Worm (Caenorhabditis elegans): ENCODE data around the gene T23B7.2.
A peak's percentile ranks its signal among the peaks of the same experiment; 100 is the strongest.

T23B7.2 gene

ce11 chrII:4881727-4882126 is 39.7 kb upstream of the T23B7.2 start, which contains the start of gene gst-7:
Gene gst-7, plus strand, starts transcription at chrII:4882062.
- TF ChIP-seq cey-2 (tag; optimal IDR thresholded peaks at IDR 0.05; ENCODE audit: borderline replicate concordance, insufficient read depth) (peak; percentile 77), php-3 (GFP tag; IDR thresholded peaks at IDR 0.05) (peak; percentile 68), mdl-1 (tag; optimal IDR thresholded peaks at IDR 0.05) (peak in 1 of 2 experiments; percentile 53), hlh-30 (tag; optimal IDR thresholded peaks at IDR 0.05; ENCODE audit: insufficient read depth) (peak; percentile 66), dve-1 (tag; optimal IDR thresholded peaks at IDR 0.05; ENCODE audit: insufficient read depth) (peak; percentile 83), mxl-3 (GFP tag; optimal IDR thresholded peaks at IDR 0.05) (peak; percentile 95), nhr-41 (GFP tag; IDR thresholded peaks at IDR 0.05) (no peak), ceh-82 (tag; optimal IDR thresholded peaks at IDR 0.05) (no peak), hlh-11 (tag; optimal IDR thresholded peaks at IDR 0.05) (peak; percentile 79), nhr-11 (tag; optimal IDR thresholded peaks at IDR 0.05) (peak; percentile 43), nhr-77 (tag; optimal IDR thresholded peaks at IDR 0.05) (peak; percentile 39), pqm-1 (tag; optimal IDR thresholded peaks at IDR 0.05) (peak; percentile 38), F10B5.3 (tag; optimal IDR thresholded peaks at IDR 0.05) (no peak), lsy-2 (tag; optimal IDR thresholded peaks at IDR 0.05) (peak in 1 of 2 experiments; percentile 51), dmd-6 (GFP tag; IDR thresholded peaks at IDR 0.05) (peak; percentile 73), egl-27 (tag; optimal IDR thresholded peaks at IDR 0.05) (no peak), nhr-48 (tag; optimal IDR thresholded peaks at IDR 0.05) (peak; percentile 71), attf-4 (tag; optimal IDR thresholded peaks at IDR 0.05) (no peak), hif-1 (tag; optimal IDR thresholded peaks at IDR 0.05) (peak in 1 of 2 experiments; percentile 11), pha-4 (GFP tag; IDR thresholded peaks at IDR 0.05) (no peak), pha-4 (tag; optimal IDR thresholded peaks at IDR 0.05) (peak; percentile 37), fkh-10 (GFP tag; optimal IDR thresholded peaks at IDR 0.05) (no peak), hmg-1.1 (GFP tag; IDR thresholded peaks at IDR 0.05) (peak; percentile 35; the same call in 1 of the 2 replicates), nhr-28 (tag; optimal IDR thresholded peaks at IDR 0.05) (peak; percentile 97), nhr-111 (GFP tag; optimal IDR thresholded peaks at IDR 0.05) (no peak), tra-1 (GFP tag; IDR thresholded peaks at IDR 0.05) (0 out of 2 replicates have a peak, but pooled peaks have one; percentile 20), mes-2 (tag; optimal IDR thresholded peaks at IDR 0.05; ENCODE audit: poor library complexity, severe bottlenecking) (peak; percentile 18), ztf-7 (tag; optimal IDR thresholded peaks at IDR 0.05) (peak; percentile 5), daf-16 (GFP tag; optimal IDR thresholded peaks at IDR 0.05) (no peak), daf-16 (tag; optimal IDR thresholded peaks at IDR 0.05) (peak; percentile 89), ceh-28 (tag; optimal IDR thresholded peaks at IDR 0.05) (no peak), mep-1 (tag; optimal IDR thresholded peaks at IDR 0.05) (peak; percentile 28), nhr-102 (tag; optimal IDR thresholded peaks at IDR 0.05) (peak; percentile 95)

DNA sequence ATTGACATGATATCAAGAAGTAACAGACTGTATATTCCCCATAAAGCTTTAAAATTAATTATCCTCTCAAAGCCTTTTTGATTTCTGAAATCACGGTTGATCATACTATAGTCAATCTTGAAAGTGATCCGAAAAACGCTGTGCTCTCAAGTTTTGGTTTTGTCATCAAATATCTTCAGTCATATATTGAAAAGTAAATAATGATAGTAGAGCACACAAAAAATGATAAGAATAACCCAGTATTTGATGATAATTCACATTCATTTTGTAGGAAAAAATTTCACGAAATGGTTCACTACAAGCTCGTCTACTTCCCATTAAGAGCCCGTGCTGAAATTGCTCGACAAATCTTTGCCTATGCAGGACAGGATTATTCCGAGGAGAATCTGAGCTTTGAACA is 37.6 kb upstream of the T23B7.2 start, which contains the start of gene gst-6:
TSS of gene gst-6 (plus strand) at position 263 of the 400 bp plus-strand sequence.
- TF ChIP-seq ZK337.2 (GFP tag; IDR thresholded peaks at IDR 0.05) (no peak), daf-16 (GFP tag; optimal IDR thresholded peaks at IDR 0.05) (no peak), daf-16 (tag; optimal IDR thresholded peaks at IDR 0.05) (peak; percentile 34), nhr-28 (tag; optimal IDR thresholded peaks at IDR 0.05) (peak; percentile 41)

- TF ChIP-seq mxl-3 (GFP tag; optimal IDR thresholded peaks at IDR 0.05) (no peak), egl-27 (tag; optimal IDR thresholded peaks at IDR 0.05) (no peak), dve-1 (tag; optimal IDR thresholded peaks at IDR 0.05; ENCODE audit: insufficient read depth) (no peak), lin-39 (tag; optimal IDR thresholded peaks at IDR 0.05) (no peak), gei-8 (GFP tag; optimal IDR thresholded peaks at IDR 0.05) (no peak), ztf-11 (tag; optimal IDR thresholded peaks at IDR 0.05) (no peak), nhr-102 (tag; optimal IDR thresholded peaks at IDR 0.05) (no peak), pqm-1 (tag; optimal IDR thresholded peaks at IDR 0.05) (no peak), mdl-1 (tag; optimal IDR thresholded peaks at IDR 0.05) (no peak), pha-4 (GFP tag; IDR thresholded peaks at IDR 0.05) (no peak), pha-4 (tag; optimal IDR thresholded peaks at IDR 0.05) (no peak), T20F7.1 (GFP tag; optimal IDR thresholded peaks at IDR 0.05) (no peak), madf-5 (GFP tag; IDR thresholded peaks at IDR 0.05) (no peak)
Observed at ce11 chrII:4876091-4876490, 34.0 kb upstream of the T23B7.2 start, which contains the start of gene F11G11.13. Gene F11G11.13, minus strand, starts transcription at chrII:4876179.
